Fruit fly (Drosophila melanogaster) whole organism: Measurements from ENCODE around the gene Srr.

ENCODE experiments used
- CG8478 ChIP-seq: fragments of >200 bp; optimal IDR thresholded peaks from 2 replicates; lab custom pipeline; 2018; ENCODE audit warnings: inconsistent platforms
- EcR ChIP-seq, 2 experiments: fragments of >200 bp; optimal IDR thresholded peaks; 2 replicates each; lab custom pipeline; 2017; ENCODE audit warnings: missing biosample characterization in 2 of 2, missing genetic modification characterization in 2 of 2, missing genetic modification reagents in 2 of 2
- psq ChIP-seq: fragments of >200 bp; optimal IDR thresholded peaks from 2 replicates; lab custom pipeline; 2017
- usp ChIP-seq: fragments of >200 bp; optimal IDR thresholded peaks from 2 replicates; lab custom pipeline; 2017; ENCODE audit warnings: missing biosample characterization, missing genetic modification characterization, mixed read lengths

dm6 chr3R:9370413-9370812, 5.2 kb downstream of the Srr start:
- TF ChIP-seq CG8478 (lab: Kevin White, UChicago) = no peak
- no peak for TF ChIP-seq usp (GFP tag; lab: Kevin White, UChicago)
- TF ChIP-seq psq (lab: Kevin White, UChicago) = no peak
- TF ChIP-seq EcR (GFP tag; optimal IDR thresholded peaks at IDR 0.05; lab: Kevin White, UChicago) = no peak
